Worm (Caenorhabditis elegans) whole organism, young adult: Measurements from ENCODE around the gene ZC416.2.

Experiments
- B0019.2 ChIP-seq: fragments of 200-800 bp; sonication (Bioruptor generic); conservative IDR thresholded peaks from 2 replicates; pipeline ENCODE4 v1.3.6; 2022; ENCODE audit warnings: missing genetic modification reagents, missing genetic modification characterization, missing compliant biosample characterization
- C06A6.2 ChIP-seq: fragments of 200-800 bp; sonication (Bioruptor generic); conservative IDR thresholded peaks from 2 replicates; pipeline ENCODE4 v1.3.6; 2022; ENCODE audit warnings: missing genetic modification characterization, missing compliant biosample characterization
- C17E4.6 ChIP-seq: fragments of 200-800 bp; sonication (Bioruptor generic); IDR thresholded peaks from 2 replicates; pipeline ENCODE4 v1.3.6; 2022; ENCODE audit warnings: missing genetic modification reagents, missing genetic modification characterization, missing compliant biosample characterization
- D2030.7 ChIP-seq: fragments of 200-800 bp; sonication (Bioruptor generic); IDR thresholded peaks from 2 replicates; pipeline ENCODE4 v1.3.6; 2022; ENCODE audit warnings: missing genetic modification reagents, missing genetic modification characterization, missing compliant biosample characterization
- F22D6.2 ChIP-seq: sonication (generic microtip); optimal IDR thresholded peaks from 2 replicates; lab custom pipeline; 2016; ENCODE audit warnings: mild to moderate bottlenecking, missing genetic modification characterization, missing compliant biosample characterization
- F33H1.4 ChIP-seq: fragments of 200-800 bp; sonication (Bioruptor generic); IDR thresholded peaks from 2 replicates; pipeline ENCODE4 v1.3.6; 2022; ENCODE audit warnings: missing genetic modification reagents, missing genetic modification characterization, missing compliant biosample characterization
- F52B5.7 ChIP-seq: sonication (generic microtip); optimal IDR thresholded peaks from 2 replicates; lab custom pipeline; 2016; ENCODE audit warnings: mild to moderate bottlenecking, missing genetic modification characterization, missing compliant biosample characterization
- F55B11.4 ChIP-seq: sonication (generic microtip); optimal IDR thresholded peaks from 2 replicates; lab custom pipeline; 2016; ENCODE audit warnings: missing compliant biosample characterization, missing genetic modification characterization, borderline replicate concordance; ENCODE audit not compliant: insufficient read depth
- K12H6.12 ChIP-seq: fragments of 200-800 bp; sonication (Bioruptor generic); optimal IDR thresholded peaks from 2 replicates; lab custom pipeline; 2018; ENCODE audit warnings: mild to moderate bottlenecking, missing genetic modification characterization, missing compliant biosample characterization
- Y53F4B.3 ChIP-seq: fragments of 200-800 bp; sonication (Bioruptor generic); IDR thresholded peaks from 2 replicates; pipeline ENCODE4 v1.3.6; 2022; ENCODE audit warnings: missing genetic modification reagents, missing genetic modification characterization, missing compliant biosample characterization
- Y56A3A.18 ChIP-seq: fragments of 200-800 bp; sonication (Bioruptor generic); IDR thresholded peaks from 2 replicates; pipeline ENCODE4 v1.3.6; 2022; ENCODE audit warnings: missing genetic modification reagents, missing genetic modification characterization, missing compliant biosample characterization
- Y79H2A.3 ChIP-seq: fragments of 200-800 bp; sonication (Bioruptor generic); conservative IDR thresholded peaks from 2 replicates; pipeline ENCODE4 v1.3.6; 2022; ENCODE audit warnings: missing genetic modification reagents, missing genetic modification characterization, missing compliant biosample characterization
- aptf-2 ChIP-seq: fragments of 200-800 bp; sonication (Bioruptor generic); conservative IDR thresholded peaks from 2 replicates; pipeline ENCODE4 v1.3.6; 2022; ENCODE audit warnings: missing genetic modification reagents, missing genetic modification characterization, missing compliant biosample characterization
- aptf-3 ChIP-seq: fragments of 200-800 bp; sonication (Bioruptor generic); IDR thresholded peaks from 2 replicates; pipeline ENCODE4 v1.3.6; 2022; ENCODE audit warnings: missing genetic modification characterization, missing compliant biosample characterization
- attf-3 ChIP-seq: fragments of 200-800 bp; sonication (Bioruptor generic); conservative IDR thresholded peaks from 2 replicates; pipeline ENCODE4 v1.3.6; 2022; ENCODE audit warnings: missing genetic modification reagents, missing genetic modification characterization, missing compliant biosample characterization
- attf-5 ChIP-seq: fragments of 200-800 bp; sonication (Bioruptor generic); optimal IDR thresholded peaks from 2 replicates; lab custom pipeline; 2018; ENCODE audit warnings: mild to moderate bottlenecking, missing genetic modification characterization, missing compliant biosample characterization
- bed-1 ChIP-seq: fragments of 200-800 bp; sonication (Bioruptor generic); IDR thresholded peaks from 2 replicates; pipeline ENCODE4 v1.3.6; 2022; ENCODE audit warnings: missing genetic modification reagents, missing genetic modification characterization, missing compliant biosample characterization
- bed-2 ChIP-seq: fragments of 200-800 bp; sonication (Bioruptor generic); IDR thresholded peaks from 2 replicates; pipeline ENCODE4 v1.3.6; 2022; ENCODE audit warnings: missing genetic modification reagents, missing genetic modification characterization, missing compliant biosample characterization
- cebp-2 ChIP-seq: fragments of 200-800 bp; sonication (Bioruptor generic); IDR thresholded peaks from 2 replicates; pipeline ENCODE4 v1.3.6; 2022; ENCODE audit warnings: missing genetic modification characterization, missing compliant biosample characterization
- ceh-40 ChIP-seq: fragments of 200-800 bp; sonication (Bioruptor generic); IDR thresholded peaks from 2 replicates; pipeline ENCODE4 v1.3.6; 2022; ENCODE audit warnings: missing genetic modification characterization, missing compliant biosample characterization
- ceh-91 ChIP-seq: fragments of 200-800 bp; sonication (Bioruptor generic); IDR thresholded peaks from 2 replicates; pipeline ENCODE4 v1.3.6; 2022; ENCODE audit warnings: missing genetic modification reagents, missing genetic modification characterization, missing compliant biosample characterization
- die-1 ChIP-seq: sonication (generic microtip); optimal IDR thresholded peaks from 2 replicates; lab custom pipeline; 2016; ENCODE audit warnings: missing genotype, mild to moderate bottlenecking, missing genetic modification characterization, missing compliant biosample characterization
- dpff-1 ChIP-seq: sonication (generic microtip); optimal IDR thresholded peaks from 2 replicates; lab custom pipeline; 2017; ENCODE audit warnings: mild to moderate bottlenecking, missing genetic modification characterization, missing compliant biosample characterization
- dpl-1 ChIP-seq: fragments of 150-350 bp; optimal IDR thresholded peaks from 2 replicates; lab custom pipeline; 2014; ENCODE audit warnings: missing biosample characterization, missing genetic modification reagents, missing genetic modification characterization
- efl-1 ChIP-seq: fragments of 150-350 bp; optimal IDR thresholded peaks from 2 replicates; lab custom pipeline; 2014; ENCODE audit warnings: missing biosample characterization, missing genetic modification reagents, missing genetic modification characterization
- egl-44 ChIP-seq: fragments of 200-800 bp; sonication (Bioruptor generic); IDR thresholded peaks from 2 replicates; pipeline ENCODE4 v1.3.6; 2022; ENCODE audit warnings: missing genetic modification reagents, missing genetic modification characterization, missing compliant biosample characterization
- ets-4 ChIP-seq: fragments of 200-800 bp; sonication (Bioruptor generic); optimal IDR thresholded peaks from 2 replicates; lab custom pipeline; 2018; ENCODE audit warnings: mild to moderate bottlenecking, missing genetic modification characterization, missing compliant biosample characterization
- hlh-12 ChIP-seq: sonication (generic microtip); optimal IDR thresholded peaks from 2 replicates; lab custom pipeline; 2016; ENCODE audit warnings: missing genetic modification characterization, missing compliant biosample characterization
- hmg-20 ChIP-seq: fragments of 200-800 bp; sonication (Bioruptor generic); IDR thresholded peaks from 2 replicates; pipeline ENCODE4 v1.3.6; 2022; ENCODE audit warnings: missing genetic modification reagents, missing genetic modification characterization, missing compliant biosample characterization
- hsf-1 ChIP-seq: fragments of 200-800 bp; sonication (Bioruptor generic); IDR thresholded peaks from 2 replicates; pipeline ENCODE4 v1.3.6; 2022; ENCODE audit warnings: missing genetic modification reagents, missing genetic modification characterization, missing compliant biosample characterization
- lag-1 ChIP-seq: fragments of 200-800 bp; sonication (Bioruptor generic); IDR thresholded peaks from 2 replicates; pipeline ENCODE4 v1.3.6; 2022; ENCODE audit warnings: missing genetic modification reagents, missing genetic modification characterization, missing compliant biosample characterization
- lin-35 ChIP-seq, 3 experiments: fragments of 150-350 bp in 2 of 3; sonication (generic microtip) in 1 of 3; optimal IDR thresholded peaks; 2 replicates each; lab custom pipeline; 2014 to 2018; ENCODE audit warnings: missing biosample characterization in 3 of 3, missing genetic modification characterization in 3 of 3, missing genetic modification reagents in 3 of 3
- lin-40 ChIP-seq: sonication (generic microtip); optimal IDR thresholded peaks from 2 replicates; lab custom pipeline; 2016; ENCODE audit warnings: missing genetic modification characterization, mild to moderate bottlenecking, missing compliant biosample characterization, missing genotype, missing genetic modification reagents
- lsy-27 ChIP-seq: sonication (generic microtip); optimal IDR thresholded peaks from 2 replicates; lab custom pipeline; 2017; ENCODE audit warnings: missing genetic modification characterization, mild to moderate bottlenecking, missing compliant biosample characterization, antibody characterized with exemption, missing genotype, borderline replicate concordance; ENCODE audit not compliant: insufficient read depth
- madf-6 ChIP-seq: fragments of 200-800 bp; sonication (Bioruptor generic); IDR thresholded peaks from 2 replicates; pipeline ENCODE4 v1.3.6; 2022; ENCODE audit warnings: missing genetic modification reagents, missing genetic modification characterization, missing compliant biosample characterization
- mel-28 ChIP-seq: sonication (generic microtip); optimal IDR thresholded peaks from 2 replicates; lab custom pipeline; 2016; ENCODE audit warnings: borderline replicate concordance, mild to moderate bottlenecking, missing genetic modification characterization, missing compliant biosample characterization
- mxl-1 ChIP-seq: sonication (generic microtip); optimal IDR thresholded peaks from 2 replicates; lab custom pipeline; 2016; ENCODE audit warnings: missing genetic modification characterization, missing compliant biosample characterization
- nfyb-1 ChIP-seq: fragments of 200-800 bp; sonication (Bioruptor generic); IDR thresholded peaks from 2 replicates; pipeline ENCODE4 v1.3.6; 2022; ENCODE audit warnings: missing genetic modification reagents, missing genetic modification characterization, missing compliant biosample characterization
- nhr-120 ChIP-seq: fragments of 200-800 bp; sonication (Bioruptor generic); IDR thresholded peaks from 2 replicates; pipeline ENCODE4 v1.3.6; 2022; ENCODE audit warnings: missing genetic modification characterization, missing compliant biosample characterization
- nhr-90 ChIP-seq: sonication (generic microtip); optimal IDR thresholded peaks from 2 replicates; lab custom pipeline; 2016; ENCODE audit warnings: missing genotype, mild to moderate bottlenecking, missing genetic modification characterization, missing compliant biosample characterization
- pha-4 ChIP-seq: fragments of 150-350 bp; sonication (generic microtip); optimal IDR thresholded peaks from 2 replicates; lab custom pipeline; 2014; ENCODE audit warnings: missing biosample characterization, missing genetic modification reagents, missing genetic modification characterization
- rcor-1 ChIP-seq: fragments of 200-800 bp; sonication (Bioruptor generic); IDR thresholded peaks from 2 replicates; pipeline ENCODE4 v1.3.6; 2022; ENCODE audit warnings: missing genetic modification reagents, missing genetic modification characterization, missing compliant biosample characterization
- rec-8 ChIP-seq, 2 experiments: sonication (generic microtip); optimal IDR thresholded peaks; 2 replicates each; lab custom pipeline; 2016; ENCODE audit warnings: mild to moderate bottlenecking in 2 of 2, missing genetic modification characterization in 2 of 2, missing genetic modification reagents in 2 of 2, missing genotype in 2 of 2, missing biosample characterization in 1 of 2, missing compliant biosample characterization in 1 of 2, moderate library complexity in 1 of 2
- repo-1 ChIP-seq: sonication (generic microtip); optimal IDR thresholded peaks from 2 replicates; lab custom pipeline; 2017; ENCODE audit warnings: mild to moderate bottlenecking, missing genetic modification characterization, missing compliant biosample characterization
- sea-2 ChIP-seq: fragments of 200-800 bp; sonication (Bioruptor generic); IDR thresholded peaks from 2 replicates; pipeline ENCODE4 v1.3.6; 2022; ENCODE audit warnings: missing genetic modification characterization, missing compliant biosample characterization
- xnd-1 ChIP-seq: sonication (generic microtip); optimal IDR thresholded peaks from 2 replicates; lab custom pipeline; 2016; ENCODE audit warnings: missing genotype, missing genetic modification reagents, missing genetic modification characterization, missing compliant biosample characterization
- ztf-25 ChIP-seq: fragments of 200-800 bp; sonication (Bioruptor generic); IDR thresholded peaks from 2 replicates; pipeline ENCODE4 v1.3.6; 2022; ENCODE audit warnings: missing genetic modification reagents, missing genetic modification characterization, missing compliant biosample characterization
- ztf-28 ChIP-seq: fragments of 200-800 bp; sonication (Bioruptor generic); IDR thresholded peaks from 2 replicates; pipeline ENCODE4 v1.3.6; 2022; ENCODE audit warnings: missing genetic modification reagents, missing genetic modification characterization, missing compliant biosample characterization
- ztf-3 ChIP-seq: fragments of 200-800 bp; sonication (Bioruptor generic); optimal IDR thresholded peaks from 2 replicates; lab custom pipeline; 2018; ENCODE audit warnings: mild to moderate bottlenecking, missing genetic modification characterization, missing compliant biosample characterization

The ZC416.2 gene

ce11 chrIV:3636528-3637129, 3.2 kb downstream of the ZC416.2 start, which contains the start of gene madf-9:
Gene madf-9 (plus strand): TSS chrIV:3637079.
- TF ChIP-seq ztf-28 (GFP tag; lab: Robert Waterston, UW) (no peak), aptf-2 (no peak), aptf-3 (GFP tag; lab: Robert Waterston, UW) (no peak), rec-8 (tag; optimal IDR thresholded peaks at IDR 0.05; lab: Kevin White, UChicago) (no peak), madf-6 (GFP tag; lab: Robert Waterston, UW) (no peak), nhr-90 (no peak), rcor-1 (0 out of 2 replicates have a peak, but pooled peaks have one; percentile 13), dpff-1 (tag; lab: Kevin White, UChicago) (no peak), attf-3 (GFP tag; lab: Robert Waterston, UW) (0 out of 2 replicates have a peak, but pooled peaks have one; percentile 10), D2030.7 (GFP tag; lab: Robert Waterston, UW) (no peak), attf-5 (GFP tag; lab: Kevin White, UChicago) (peak; percentile 39), sea-2 (GFP tag; lab: Robert Waterston, UW) (no peak), bed-2 (GFP tag; lab: Robert Waterston, UW) (no peak), lin-40 (tag; lab: Kevin White, UChicago) (peak; percentile 70), C06A6.2 (GFP tag; lab: Robert Waterston, UW) (no peak), B0019.2 (GFP tag; lab: Robert Waterston, UW) (no peak; the same call in 1 of the 2 replicates), F22D6.2 (tag; lab: Kevin White, UChicago) (no peak), bed-1 (no peak), Y53F4B.3 (GFP tag; lab: Robert Waterston, UW) (no peak), hmg-20 (GFP tag; lab: Robert Waterston, UW) (0 out of 2 replicates have a peak, but pooled peaks have one; percentile 2), lin-35 (GFP tag; optimal IDR thresholded peaks at IDR 0.05; lab: Kevin White, UChicago) (no peak), ets-4 (GFP tag; lab: Kevin White, UChicago) (no peak), hsf-1 (GFP tag; lab: Robert Waterston, UW) (no peak), F52B5.7 (peak; percentile 10), Y56A3A.18 (no peak; the same call in 1 of the 2 replicates), efl-1 (GFP tag; lab: Kevin White, UChicago) (no peak), F33H1.4 (GFP tag; lab: Robert Waterston, UW) (no peak), repo-1 (tag; lab: Kevin White, UChicago) (no peak), mxl-1 (no peak), egl-44 (0 out of 2 replicates have a peak, but pooled peaks have one; percentile 39), nhr-120 (GFP tag; lab: Robert Waterston, UW) (no peak), nfyb-1 (GFP tag; lab: Robert Waterston, UW) (peak; percentile 76), K12H6.12 (tag; lab: Kevin White, UChicago) (peak; percentile 62), ztf-25 (GFP tag; lab: Robert Waterston, UW) (no peak), die-1 (peak; percentile 29), F55B11.4 (tag; lab: Kevin White, UChicago) (no peak), cebp-2 (GFP tag; lab: Robert Waterston, UW) (peak; percentile 91), lsy-27 (tag; lab: Kevin White, UChicago) (no peak), C17E4.6 (GFP tag; lab: Robert Waterston, UW) (peak; percentile 6; the same call in 1 of the 2 replicates), mel-28 (tag; lab: Kevin White, UChicago) (peak; percentile 57), dpl-1 (GFP tag; lab: Kevin White, UChicago) (no peak), lag-1 (GFP tag; lab: Robert Waterston, UW) (no peak), ceh-91 (GFP tag; lab: Robert Waterston, UW) (no peak), hlh-12 (tag; lab: Kevin White, UChicago) (no peak), xnd-1 (no peak), Y79H2A.3 (GFP tag; lab: Robert Waterston, UW) (no peak), pha-4 (tag; lab: Kevin White, UChicago) (no peak), ztf-3 (no peak), ceh-40 (GFP tag; lab: Robert Waterston, UW) (no peak)
